Fruit fly (Drosophila melanogaster): ENCODE data around the gene mRpL2.

Gene mRpL2

DNA sequence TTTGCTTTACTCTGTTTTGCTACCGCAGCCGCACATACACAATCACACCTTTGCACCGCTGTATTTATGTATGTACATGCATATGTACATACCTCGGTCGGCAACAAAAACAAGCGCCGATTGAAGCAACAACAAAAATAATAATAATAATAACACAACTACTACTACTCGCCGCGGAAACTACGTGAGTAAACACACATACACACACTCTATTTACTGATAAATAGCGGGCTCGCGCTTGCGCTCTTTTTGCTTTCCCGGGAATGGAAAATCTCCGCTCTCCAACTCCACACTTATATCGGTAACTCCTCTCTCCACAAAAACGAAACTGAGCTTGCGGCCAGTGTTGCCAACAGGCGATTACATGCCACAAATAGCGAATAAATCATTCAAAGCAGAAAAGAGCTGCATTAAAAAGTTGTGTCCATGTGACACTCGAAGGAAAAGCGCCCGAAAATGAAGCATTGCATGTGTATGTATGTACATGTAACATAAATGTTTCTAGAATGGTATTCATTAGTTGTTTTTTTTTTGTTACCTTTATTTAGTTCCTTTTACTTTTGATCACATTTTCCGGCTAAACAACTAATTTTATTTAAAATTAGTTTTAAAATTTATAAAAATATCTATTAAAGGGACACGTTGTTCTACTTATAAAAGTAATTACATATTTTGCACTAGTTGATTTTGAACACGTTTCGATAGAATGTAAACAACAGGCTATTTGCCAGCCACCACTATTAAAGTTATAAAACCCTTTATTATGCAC, 1.8 kb upstream of the mRpL2 start (continued):
- TF ChIP-seq CG4854 (GFP tag; optimal IDR thresholded peaks at IDR 0.05) = peak; percentile 34
- no peak for TF ChIP-seq Ets65A (GFP tag)
- TF ChIP-seq Scr (GFP tag; IDR thresholded peaks at IDR 0.05; ENCODE audit: partially characterized antibody) = no peak
- TF ChIP-seq hth (optimal IDR thresholded peaks at IDR 0.05) = no peak
- no peak for TF ChIP-seq croc (GFP tag; conservative IDR thresholded peaks at IDR 0.05)
- peak; percentile 24; the same call in 1 of the 2 replicates for TF ChIP-seq CG10366 (GFP tag; IDR thresholded peaks at IDR 0.05)
- TF ChIP-seq CG10147 (GFP tag; optimal IDR thresholded peaks at IDR 0.05) = peak; percentile 69
- no peak for TF ChIP-seq CG2889 (GFP tag; IDR thresholded peaks at IDR 0.05)
- peak; percentile 71 for TF ChIP-seq CG6854 (GFP tag; optimal IDR thresholded peaks at IDR 0.05)
- TF ChIP-seq CG8281 (tag; optimal IDR thresholded peaks at IDR 0.05) = peak; percentile 64
- TF ChIP-seq lab (GFP tag; optimal IDR thresholded peaks at IDR 0.05) = peak; percentile 92
- no peak for TF ChIP-seq Lim3 (GFP tag; IDR thresholded peaks at IDR 0.05)
- TF ChIP-seq ara (GFP tag; IDR thresholded peaks at IDR 0.05) = peak; percentile 76
- TF ChIP-seq CG15269 (tag; optimal IDR thresholded peaks at IDR 0.05) = peak; percentile 62
- no peak for TF ChIP-seq CG42726 (GFP tag; IDR thresholded peaks at IDR 0.05; ENCODE audit: partially characterized antibody)
- TF ChIP-seq wek (GFP tag; optimal IDR thresholded peaks at IDR 0.05) = peak; percentile 87
- peak; percentile 71 for TF ChIP-seq Fer3 (tag; optimal IDR thresholded peaks at IDR 0.05)
- TF ChIP-seq chn (GFP tag; optimal IDR thresholded peaks at IDR 0.05) = no peak
- peak; percentile 51; the same call in 1 of the 2 replicates for TF ChIP-seq wdn (GFP tag; IDR thresholded peaks at IDR 0.05)
- no peak for TF ChIP-seq dimm (GFP tag; IDR thresholded peaks at IDR 0.05)
- TF ChIP-seq CG10565 (GFP tag; optimal IDR thresholded peaks at IDR 0.05) = no peak
- peak; percentile 37 for TF ChIP-seq CG8944 (GFP tag; optimal IDR thresholded peaks at IDR 0.05)
- TF ChIP-seq CG3407 (GFP tag; optimal IDR thresholded peaks at IDR 0.05) = peak; percentile 87
- TF ChIP-seq CG15011 (GFP tag; optimal IDR thresholded peaks at IDR 0.05) = peak; percentile 75
- peak in 1 of 3 experiments; percentile 18 for TF ChIP-seq lola (GFP tag; optimal IDR thresholded peaks at IDR 0.05)
- peak; percentile 91 for TF ChIP-seq CG18599 (GFP tag; optimal IDR thresholded peaks at IDR 0.05)
- peak; percentile 72 for TF ChIP-seq gro (GFP tag; optimal IDR thresholded peaks at IDR 0.05)
- TF ChIP-seq Bgb (GFP tag; IDR thresholded peaks at IDR 0.05; ENCODE audit: partially characterized antibody) = no peak
- no peak for TF ChIP-seq z (GFP tag; IDR thresholded peaks at IDR 0.05)
- TF ChIP-seq al (GFP tag; IDR thresholded peaks at IDR 0.05) = no peak
- TF ChIP-seq ftz-f1 (GFP tag; optimal IDR thresholded peaks at IDR 0.05) = peak; percentile 19
- peak; percentile 52 for TF ChIP-seq slp2 (GFP tag; optimal IDR thresholded peaks at IDR 0.05)
- TF ChIP-seq CG6683 (GFP tag; optimal IDR thresholded peaks at IDR 0.05) = peak; percentile 77
- peak; percentile 83 for TF ChIP-seq CG12236 (GFP tag; optimal IDR thresholded peaks at IDR 0.05)
- TF ChIP-seq cad (GFP tag; optimal IDR thresholded peaks at IDR 0.05) = no peak
- TF ChIP-seq h (optimal IDR thresholded peaks at IDR 0.05) = no peak
- TF ChIP-seq wor (GFP tag; IDR thresholded peaks at IDR 0.05) = no peak
- peak; percentile 53 for TF ChIP-seq D19A (tag; optimal IDR thresholded peaks at IDR 0.05)
- TF ChIP-seq gfzf (GFP tag; optimal IDR thresholded peaks at IDR 0.05) = no peak
- TF ChIP-seq cato (GFP tag; optimal IDR thresholded peaks at IDR 0.05; ENCODE audit: borderline replicate concordance) = no peak
- peak; percentile 83 for TF ChIP-seq CG13296 (GFP tag; optimal IDR thresholded peaks at IDR 0.05)
- TF ChIP-seq tap (tag; optimal IDR thresholded peaks at IDR 0.05) = peak; percentile 66
- no peak for TF ChIP-seq CG15073 (GFP tag; optimal IDR thresholded peaks at IDR 0.05)
- no peak for TF ChIP-seq Tbp (GFP tag; optimal IDR thresholded peaks at IDR 0.05)
- TF ChIP-seq Med (GFP tag) = peak; percentile 92
- TF ChIP-seq ham (GFP tag; IDR thresholded peaks at IDR 0.05) = no peak
- peak; percentile 48 for TF ChIP-seq pnt (GFP tag; optimal IDR thresholded peaks at IDR 0.05)
- peak; percentile 80 for TF ChIP-seq CG12071 (GFP tag; optimal IDR thresholded peaks at IDR 0.05)
- no peak for TF ChIP-seq ken (GFP tag; IDR thresholded peaks at IDR 0.05)
- TF ChIP-seq CG5953 (GFP tag; IDR thresholded peaks at IDR 0.05) = peak; percentile 49

All from whole organism, embryonic.